Fruit fly (Drosophila melanogaster): ENCODE results near the gene Rh2.
A peak's percentile ranks its signal among the peaks of the same experiment; 100 is the strongest.

Rh2 gene

DNA sequence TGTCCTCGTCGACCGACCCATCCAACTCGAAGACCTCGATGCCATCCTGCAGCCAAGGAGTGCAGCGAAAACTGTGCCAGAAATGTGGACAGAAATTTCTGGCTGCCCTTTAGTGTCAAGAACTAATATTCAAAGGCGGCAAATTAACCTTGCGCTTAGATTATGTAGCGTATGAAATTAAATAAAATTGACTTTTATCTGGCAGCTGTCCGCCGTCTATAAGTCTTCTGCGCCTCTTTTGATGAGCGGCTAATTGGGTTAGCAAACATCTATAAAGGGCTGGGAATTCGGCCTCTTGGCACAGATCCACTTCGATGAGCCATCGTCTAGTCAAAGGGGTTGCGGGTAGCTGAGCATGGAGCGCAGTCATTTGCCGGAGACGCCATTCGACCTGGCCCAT lies at the start of gene Rh2:
Rh2 (plus strand) TSS at position 301 of the 400 bp plus-strand sequence.
- TF ChIP-seq br (GFP tag; optimal IDR thresholded peaks at IDR 0.05) (no peak), CrebA (GFP tag; optimal IDR thresholded peaks at IDR 0.05; ENCODE audit: borderline replicate concordance) (no peak), Mio (GFP tag; optimal IDR thresholded peaks at IDR 0.05) (no peak), jim (GFP tag; optimal IDR thresholded peaks at IDR 0.05) (no peak), dmrt93B (GFP tag; optimal IDR thresholded peaks at IDR 0.05) (no peak), HLH106 (tag; optimal IDR thresholded peaks at IDR 0.05) (no peak), dl (GFP tag; optimal IDR thresholded peaks at IDR 0.05; ENCODE audit: insufficient read depth in 1 of 2, partially characterized antibody in 2 of 2) (no peak), psq (GFP tag; optimal IDR thresholded peaks at IDR 0.05) (no peak), usp (GFP tag; optimal IDR thresholded peaks at IDR 0.05) (no peak), Rel (GFP tag; optimal IDR thresholded peaks at IDR 0.05) (no peak), Rel (tag; optimal IDR thresholded peaks at IDR 0.05) (no peak), pan (optimal IDR thresholded peaks at IDR 0.05) (no peak), CG32264 (GFP tag; optimal IDR thresholded peaks at IDR 0.05) (no peak), Jra (GFP tag; optimal IDR thresholded peaks at IDR 0.05) (no peak), sv (GFP tag; optimal IDR thresholded peaks at IDR 0.05) (no peak), OdsH (GFP tag; optimal IDR thresholded peaks at IDR 0.05) (no peak), sage (GFP tag; optimal IDR thresholded peaks at IDR 0.05) (no peak), foxo (GFP tag; optimal IDR thresholded peaks at IDR 0.05) (no peak), brk (GFP tag; optimal IDR thresholded peaks at IDR 0.05) (no peak), Abd-B (GFP tag; optimal IDR thresholded peaks at IDR 0.05) (no peak)

DNA sequence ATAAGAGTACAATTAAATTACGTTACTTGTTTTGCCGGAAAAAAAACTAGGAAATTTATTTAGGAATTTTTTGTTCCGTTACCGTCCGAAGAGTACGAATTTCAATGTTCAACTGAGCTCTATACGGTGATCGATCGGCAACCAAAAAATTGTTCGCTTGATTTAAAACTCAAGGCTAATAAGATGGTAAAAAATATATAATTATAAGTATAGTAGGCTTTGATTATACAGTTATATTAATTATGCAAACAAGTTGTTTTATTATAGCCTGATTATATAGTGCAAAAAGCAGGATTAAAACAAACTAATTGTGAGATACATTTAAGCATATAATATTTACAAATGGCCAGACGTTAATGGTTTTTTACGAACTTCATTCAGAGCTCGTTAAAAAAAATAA lies 47.5 kb upstream of the Rh2 start, which contains the start of gene CG31226:
CG31226 (minus strand) TSS at position 101 of the 400 bp plus-strand sequence.
- TF ChIP-seq Abd-B (GFP tag; optimal IDR thresholded peaks at IDR 0.05) (no peak), woc (GFP tag; optimal IDR thresholded peaks at IDR 0.05) (no peak), dsf (GFP tag; optimal IDR thresholded peaks at IDR 0.05; ENCODE audit: borderline replicate concordance) (no peak), CrebA (GFP tag; optimal IDR thresholded peaks at IDR 0.05; ENCODE audit: borderline replicate concordance) (no peak), jim (GFP tag; optimal IDR thresholded peaks at IDR 0.05) (no peak), tai (GFP tag; optimal IDR thresholded peaks at IDR 0.05) (no peak), pan (optimal IDR thresholded peaks at IDR 0.05) (no peak), sage (GFP tag; optimal IDR thresholded peaks at IDR 0.05) (no peak), lola (GFP tag; optimal IDR thresholded peaks at IDR 0.05) (no peak), GATAd (GFP tag; optimal IDR thresholded peaks at IDR 0.05) (no peak), OdsH (GFP tag; optimal IDR thresholded peaks at IDR 0.05) (no peak), Hr83 (GFP tag; optimal IDR thresholded peaks at IDR 0.05; ENCODE audit: poor library complexity, severe bottlenecking) (no peak), Myc (optimal IDR thresholded peaks at IDR 0.05) (no peak), foxo (GFP tag; optimal IDR thresholded peaks at IDR 0.05) (no peak), sv (GFP tag; optimal IDR thresholded peaks at IDR 0.05) (no peak), h (GFP tag; optimal IDR thresholded peaks at IDR 0.05) (no peak), Jra (GFP tag; optimal IDR thresholded peaks at IDR 0.05) (no peak)

- TF ChIP-seq h (GFP tag; optimal IDR thresholded peaks at IDR 0.05) (no peak), N (GFP tag; optimal IDR thresholded peaks at IDR 0.05) (no peak), OdsH (GFP tag; optimal IDR thresholded peaks at IDR 0.05) (no peak), woc (GFP tag; optimal IDR thresholded peaks at IDR 0.05) (no peak), br (GFP tag; optimal IDR thresholded peaks at IDR 0.05) (no peak), CG9705 (GFP tag; optimal IDR thresholded peaks at IDR 0.05) (no peak), psq (GFP tag; optimal IDR thresholded peaks at IDR 0.05) (no peak), tai (GFP tag; optimal IDR thresholded peaks at IDR 0.05) (no peak), Dfd (GFP tag; optimal IDR thresholded peaks at IDR 0.05) (no peak), Sp1 (GFP tag; optimal IDR thresholded peaks at IDR 0.05) (no peak), pan (optimal IDR thresholded peaks at IDR 0.05) (no peak), rgr (GFP tag; optimal IDR thresholded peaks at IDR 0.05) (no peak), Hr78 (GFP tag; optimal IDR thresholded peaks at IDR 0.05) (no peak), Mio (GFP tag; optimal IDR thresholded peaks at IDR 0.05) (no peak), dl (GFP tag; optimal IDR thresholded peaks at IDR 0.05; ENCODE audit: insufficient read depth in 1 of 2, partially characterized antibody in 2 of 2) (no peak), ey (GFP tag; optimal IDR thresholded peaks at IDR 0.05) (no peak)
Measured at dm6 chr3R:18875228-18875627, 24.0 kb upstream of the Rh2 start, which contains the start of gene CG14298. CG14298 (plus strand) TSS chr3R:18875528.

DNA sequence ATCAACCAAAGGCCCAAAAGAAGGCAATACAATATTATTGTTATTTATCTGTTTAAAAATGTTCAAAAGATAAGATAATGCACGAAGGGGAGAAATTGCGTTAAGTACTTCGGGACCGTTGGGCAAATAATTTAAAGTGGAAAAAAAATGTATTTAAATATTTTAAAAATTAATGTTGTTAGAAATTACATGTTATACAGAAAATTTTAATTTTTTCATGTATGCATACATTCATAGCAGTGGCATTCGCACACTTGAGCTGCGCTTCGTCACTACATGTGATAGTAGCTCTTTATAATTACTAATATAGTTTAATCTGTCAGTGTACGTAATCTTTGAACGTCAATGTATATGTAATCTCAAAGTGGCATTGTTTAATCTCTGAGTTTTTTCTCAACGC lies 4.0 kb upstream of the Rh2 start:
- peak; percentile 75 for TF ChIP-seq HLH106 (tag; optimal IDR thresholded peaks at IDR 0.05)
- peak; percentile 45 for TF ChIP-seq h (GFP tag; optimal IDR thresholded peaks at IDR 0.05)
- TF ChIP-seq ey (GFP tag; optimal IDR thresholded peaks at IDR 0.05), result no peak
- TF ChIP-seq jim (GFP tag; optimal IDR thresholded peaks at IDR 0.05), result no peak
- no peak for TF ChIP-seq Vsx2 (GFP tag; optimal IDR thresholded peaks at IDR 0.05; ENCODE audit: partially characterized antibody)
- TF ChIP-seq lola (GFP tag; optimal IDR thresholded peaks at IDR 0.05), result no peak
- TF ChIP-seq brk (GFP tag; optimal IDR thresholded peaks at IDR 0.05), result no peak
- TF ChIP-seq Abd-B (GFP tag; optimal IDR thresholded peaks at IDR 0.05), result no peak
- TF ChIP-seq Rel (GFP tag; optimal IDR thresholded peaks at IDR 0.05), result no peak
- peak; percentile 32 for TF ChIP-seq Rel (tag; optimal IDR thresholded peaks at IDR 0.05)
- no peak for TF ChIP-seq tai (GFP tag; optimal IDR thresholded peaks at IDR 0.05)
- TF ChIP-seq foxo (GFP tag; optimal IDR thresholded peaks at IDR 0.05), result peak in 1 of 2 experiments; percentile 39

Measured in whole organism, wandering third instar larva.